Worm (Caenorhabditis elegans) whole organism, L3 larva: ENCODE results near the gene C15C7.4.
A peak's percentile ranks its signal among the peaks of the same experiment; 100 is the strongest.

ENCODE experiments used
- R02D3.7 ChIP-seq: fragments of 150-350 bp; optimal IDR thresholded peaks from 2 replicates; lab custom pipeline; 2014; ENCODE audit warnings: missing biosample characterization, missing genetic modification characterization
- ZK546.5 ChIP-seq: sonication (generic microtip); optimal IDR thresholded peaks from 2 replicates; lab custom pipeline; 2017; ENCODE audit warnings: missing biosample characterization, missing genetic modification characterization
- aly-2 ChIP-seq: fragments of 150-350 bp; optimal IDR thresholded peaks from 2 replicates; lab custom pipeline; 2014; ENCODE audit warnings: missing biosample characterization, missing genetic modification characterization
- ama-1 ChIP-seq: fragments of 150-350 bp; optimal IDR thresholded peaks from 2 replicates; lab custom pipeline; 2018
- ceh-16 ChIP-seq: sonication (generic microtip); optimal IDR thresholded peaks from 2 replicates; lab custom pipeline; 2017; ENCODE audit warnings: missing biosample characterization, missing genetic modification characterization
- ceh-28 ChIP-seq: fragments of 150-350 bp; optimal IDR thresholded peaks from 2 replicates; lab custom pipeline; 2014; ENCODE audit warnings: missing biosample characterization, missing genetic modification reagents, missing genetic modification characterization
- ceh-82 ChIP-seq: fragments of 150-350 bp; optimal IDR thresholded peaks from 2 replicates; lab custom pipeline; 2014; ENCODE audit warnings: missing biosample characterization, missing genetic modification characterization
- ceh-9 ChIP-seq: sonication (generic microtip); optimal IDR thresholded peaks from 2 replicates; lab custom pipeline; 2018; ENCODE audit warnings: missing biosample characterization, missing genetic modification characterization
- daf-12 ChIP-seq: fragments of 150-350 bp; optimal IDR thresholded peaks from 2 replicates; lab custom pipeline; 2014; ENCODE audit warnings: missing biosample characterization, missing genetic modification reagents, missing genetic modification characterization
- egl-27 ChIP-seq: sonication (generic microtip); optimal IDR thresholded peaks from 4 replicates; lab custom pipeline; 2017; ENCODE audit warnings: missing biosample characterization, missing genetic modification reagents, missing genetic modification characterization
- egl-5 ChIP-seq: fragments of 150-350 bp; optimal IDR thresholded peaks from 2 replicates; lab custom pipeline; 2017; ENCODE audit warnings: missing biosample characterization, missing genetic modification reagents, missing genetic modification characterization, inconsistent platforms
- elt-1 ChIP-seq: fragments of 150-350 bp; optimal IDR thresholded peaks from 2 replicates; lab custom pipeline; 2014; ENCODE audit warnings: missing biosample characterization, missing genetic modification characterization
- elt-2 ChIP-seq: sonication (generic microtip); optimal IDR thresholded peaks from 2 replicates; lab custom pipeline; 2016; ENCODE audit warnings: missing genetic modification reagents, mild to moderate bottlenecking, missing genetic modification characterization, missing compliant biosample characterization
- elt-3 ChIP-seq, 3 experiments: fragments of 150-350 bp in 1 of 3; sonication (generic microtip) in 2 of 3; optimal IDR thresholded peaks; 2 replicates in 2 of 3; 4 replicates in 1 of 3; lab custom pipeline; 2014 to 2017; ENCODE audit warnings: missing biosample characterization in 3 of 3, missing genetic modification characterization in 3 of 3
- eor-1 ChIP-seq, 2 experiments: fragments of 150-350 bp; optimal IDR thresholded peaks; 2 replicates each; lab custom pipeline; 2014 to 2018; ENCODE audit warnings: missing biosample characterization in 2 of 2, missing genetic modification characterization in 2 of 2
- fkh-10 ChIP-seq: sonication (generic microtip); optimal IDR thresholded peaks from 2 replicates; lab custom pipeline; 2017; ENCODE audit warnings: missing biosample characterization, missing genetic modification reagents, missing genetic modification characterization
- fkh-2 ChIP-seq: fragments of 150-350 bp; optimal IDR thresholded peaks from 2 replicates; lab custom pipeline; 2014; ENCODE audit warnings: missing biosample characterization, missing genetic modification reagents, missing genetic modification characterization
- fos-1 ChIP-seq: fragments of 150-350 bp; optimal IDR thresholded peaks from 2 replicates; lab custom pipeline; 2014; ENCODE audit warnings: missing biosample characterization, missing genetic modification characterization
- hmg-11 ChIP-seq: sonication (generic microtip); optimal IDR thresholded peaks from 2 replicates; lab custom pipeline; 2016; ENCODE audit warnings: missing genetic modification characterization, missing compliant biosample characterization
- jun-1 ChIP-seq: fragments of 150-350 bp; optimal IDR thresholded peaks from 2 replicates; lab custom pipeline; 2014; ENCODE audit warnings: missing biosample characterization, missing genetic modification reagents, missing genetic modification characterization
- lin-15B ChIP-seq: fragments of 150-350 bp; optimal IDR thresholded peaks from 2 replicates; lab custom pipeline; 2014; ENCODE audit warnings: missing biosample characterization, missing genetic modification characterization
- lin-39 ChIP-seq: fragments of 150-350 bp; optimal IDR thresholded peaks from 2 replicates; lab custom pipeline; 2018; ENCODE audit warnings: missing biosample characterization, missing genetic modification reagents, missing genetic modification characterization
- lsy-12 ChIP-seq: sonication (generic microtip); optimal IDR thresholded peaks from 2 replicates; lab custom pipeline; 2016; ENCODE audit warnings: mild to moderate bottlenecking, missing genetic modification characterization, missing compliant biosample characterization
- mdl-1 ChIP-seq: fragments of 150-350 bp; optimal IDR thresholded peaks from 2 replicates; lab custom pipeline; 2014; ENCODE audit warnings: missing biosample characterization, missing genetic modification characterization
- mml-1 ChIP-seq: fragments of 150-350 bp; sonication (generic microtip); optimal IDR thresholded peaks from 3 replicates; lab custom pipeline; 2014; ENCODE audit warnings: missing biosample characterization, missing genetic modification characterization
- nfya-1 ChIP-seq: sonication (generic microtip); optimal IDR thresholded peaks from 2 replicates; lab custom pipeline; 2017; ENCODE audit warnings: missing genetic modification characterization, mild to moderate bottlenecking, missing compliant biosample characterization, antibody characterized with exemption, moderate library complexity; ENCODE audit not compliant: insufficient read depth
- nhr-11 ChIP-seq: fragments of 150-350 bp; optimal IDR thresholded peaks from 2 replicates; lab custom pipeline; 2014; ENCODE audit warnings: missing biosample characterization, missing genetic modification characterization
- nhr-12 ChIP-seq: fragments of 150-350 bp; optimal IDR thresholded peaks from 2 replicates; lab custom pipeline; 2014; ENCODE audit warnings: missing biosample characterization, missing genetic modification characterization
- nhr-23 ChIP-seq: fragments of 150-350 bp; optimal IDR thresholded peaks from 2 replicates; lab custom pipeline; 2014; ENCODE audit warnings: missing biosample characterization, missing genetic modification reagents, missing genetic modification characterization
- nhr-237 ChIP-seq: fragments of 150-350 bp; optimal IDR thresholded peaks from 2 replicates; lab custom pipeline; 2014; ENCODE audit warnings: missing biosample characterization, missing genetic modification characterization
- nhr-25 ChIP-seq: sonication (generic microtip); optimal IDR thresholded peaks from 2 replicates; lab custom pipeline; 2017; ENCODE audit warnings: missing biosample characterization, missing genetic modification characterization
- nhr-28 ChIP-seq: fragments of 150-350 bp; optimal IDR thresholded peaks from 2 replicates; lab custom pipeline; 2014; ENCODE audit warnings: missing biosample characterization, missing genetic modification characterization
- nhr-43 ChIP-seq: sonication (generic microtip); optimal IDR thresholded peaks from 2 replicates; lab custom pipeline; 2016; ENCODE audit warnings: mild to moderate bottlenecking, missing genetic modification characterization, missing compliant biosample characterization; ENCODE audit not compliant: poor library complexity, severe bottlenecking
- nhr-67 ChIP-seq: fragments of 150-350 bp; optimal IDR thresholded peaks from 2 replicates; lab custom pipeline; 2014; ENCODE audit warnings: missing biosample characterization, missing genetic modification characterization
- nhr-76 ChIP-seq: fragments of 150-350 bp; sonication (generic microtip); optimal IDR thresholded peaks from 5 replicates; lab custom pipeline; 2014; ENCODE audit warnings: missing biosample characterization, missing genetic modification characterization
- nhr-77 ChIP-seq: fragments of 150-350 bp; optimal IDR thresholded peaks from 2 replicates; lab custom pipeline; 2014; ENCODE audit warnings: missing biosample characterization, missing genetic modification characterization
- pha-4 ChIP-seq: fragments of 150-350 bp; optimal IDR thresholded peaks from 2 replicates; lab custom pipeline; 2014; ENCODE audit warnings: missing biosample characterization, missing genetic modification reagents, missing genetic modification characterization
- pqm-1 ChIP-seq: fragments of 150-350 bp; optimal IDR thresholded peaks from 2 replicates; lab custom pipeline; 2017; ENCODE audit warnings: missing biosample characterization, missing genetic modification characterization, inconsistent platforms
- sea-2 ChIP-seq: fragments of 150-350 bp; sonication (generic microtip); optimal IDR thresholded peaks from 4 replicates; lab custom pipeline; 2014; ENCODE audit warnings: missing biosample characterization, missing genetic modification reagents, missing genetic modification characterization
- skn-1 ChIP-seq: fragments of 150-350 bp; optimal IDR thresholded peaks from 2 replicates; lab custom pipeline; 2014; ENCODE audit warnings: missing biosample characterization, missing genetic modification characterization
- snpc-4 ChIP-seq: fragments of 150-350 bp; optimal IDR thresholded peaks from 2 replicates; lab custom pipeline; 2014; ENCODE audit warnings: missing biosample characterization, missing genetic modification characterization
- tbx-2 ChIP-seq: sonication (generic microtip); optimal IDR thresholded peaks from 2 replicates; lab custom pipeline; 2016; ENCODE audit warnings: mild to moderate bottlenecking, missing genetic modification characterization, missing compliant biosample characterization
- unc-39 ChIP-seq: sonication (generic microtip); optimal IDR thresholded peaks from 4 replicates; lab custom pipeline; 2017; ENCODE audit warnings: missing biosample characterization, missing genetic modification characterization
- unc-62 ChIP-seq: fragments of 150-350 bp; sonication (generic microtip); optimal IDR thresholded peaks from 4 replicates; lab custom pipeline; 2014; ENCODE audit warnings: missing biosample characterization, missing genetic modification reagents, missing genetic modification characterization
- zag-1 ChIP-seq: fragments of 150-350 bp; optimal IDR thresholded peaks from 2 replicates; lab custom pipeline; 2014; ENCODE audit warnings: missing biosample characterization, missing genetic modification characterization
- ztf-11 ChIP-seq: fragments of 150-350 bp; optimal IDR thresholded peaks from 2 replicates; lab custom pipeline; 2014; ENCODE audit warnings: missing biosample characterization, missing genetic modification characterization
- ztf-4 ChIP-seq: fragments of 150-350 bp; optimal IDR thresholded peaks from 2 replicates; lab custom pipeline; 2014; ENCODE audit warnings: missing biosample characterization, missing genetic modification characterization

C15C7.4 gene

ce11 chrX:3116033-3116876 lies 29.1 kb upstream of the C15C7.4 start, which contains the start of gene mai-1:
mai-1 (minus strand) TSS chrX:3116589.
- TF ChIP-seq fos-1 (tag; lab: Kevin White, UChicago) (no peak), ztf-4 (tag; lab: Kevin White, UChicago) (no peak), nhr-67 (tag; lab: Kevin White, UChicago) (no peak), nhr-43 (no peak), nhr-12 (tag; lab: Kevin White, UChicago) (no peak), snpc-4 (tag; lab: Kevin White, UChicago) (no peak), eor-1 (tag; optimal IDR thresholded peaks at IDR 0.05; lab: Kevin White, UChicago) (no peak), nhr-76 (tag; lab: Kevin White, UChicago) (no peak), unc-62 (GFP tag; lab: Kevin White, UChicago) (no peak), egl-5 (peak; percentile 90), ama-1 (lab: Kevin White, UChicago) (peak; percentile 94), tbx-2 (tag; lab: Kevin White, UChicago) (peak; percentile 31), mdl-1 (no peak), sea-2 (no peak), ceh-9 (tag; lab: Kevin White, UChicago) (no peak), lin-39 (tag; lab: Kevin White, UChicago) (peak; percentile 87), elt-2 (tag; lab: Kevin White, UChicago) (peak; percentile 25), nhr-28 (tag; lab: Kevin White, UChicago) (no peak), fkh-2 (tag; lab: Kevin White, UChicago) (no peak), unc-39 (tag; lab: Kevin White, UChicago) (no peak), nhr-237 (tag; lab: Kevin White, UChicago) (no peak), nfya-1 (tag; lab: Kevin White, UChicago) (peak; percentile 71), skn-1 (no peak), ZK546.5 (tag; lab: Kevin White, UChicago) (no peak), jun-1 (tag; lab: Kevin White, UChicago) (no peak), aly-2 (tag; lab: Kevin White, UChicago) (no peak), hmg-11 (tag; lab: Kevin White, UChicago) (peak; percentile 68), lin-15B (tag; lab: Kevin White, UChicago) (no peak), R02D3.7 (tag; lab: Kevin White, UChicago) (no peak), nhr-11 (tag; lab: Kevin White, UChicago) (no peak), ceh-16 (tag; lab: Kevin White, UChicago) (no peak), ztf-11 (tag; lab: Kevin White, UChicago) (no peak), nhr-23 (tag; lab: Kevin White, UChicago) (no peak), pha-4 (no peak), nhr-77 (tag; lab: Kevin White, UChicago) (no peak), fkh-10 (GFP tag; lab: Kevin White, UChicago) (peak; percentile 52), daf-12 (tag; lab: Kevin White, UChicago) (no peak), nhr-25 (tag; lab: Kevin White, UChicago) (no peak), ceh-82 (tag; lab: Kevin White, UChicago) (no peak), elt-3 (tag; optimal IDR thresholded peaks at IDR 0.05; lab: Kevin White, UChicago) (peak in 1 of 3 experiments; percentile 22), pqm-1 (tag; lab: Kevin White, UChicago) (no peak), mml-1 (tag; lab: Kevin White, UChicago) (no peak), lsy-12 (no peak), ceh-28 (tag; lab: Kevin White, UChicago) (no peak), elt-1 (no peak), egl-27 (no peak), zag-1 (peak; percentile 43)
